Worm (Caenorhabditis elegans) whole organism, L1 larva: Measurements from ENCODE around the gene comt-1.

Experiments
- elt-3 ChIP-seq, 6 experiments: fragments of 150-350 bp in 1 of 6; sonication (generic microtip); optimal IDR thresholded peaks; 2 replicates each; lab custom pipeline; 2017 to 2018; ENCODE audit warnings: missing biosample characterization in 6 of 6, missing genetic modification characterization in 6 of 6, inconsistent platforms in 1 of 6
- sox-4 ChIP-seq: sonication (generic microtip); optimal IDR thresholded peaks from 2 replicates; lab custom pipeline; 2016; ENCODE audit warnings: missing genetic modification characterization, missing compliant biosample characterization
- swsn-7 ChIP-seq: sonication (generic microtip); optimal IDR thresholded peaks from 2 replicates; lab custom pipeline; 2016; ENCODE audit warnings: missing genetic modification characterization, missing compliant biosample characterization

- no peak for TF ChIP-seq sox-4 (tag; lab: Kevin White, UChicago)
- no peak for TF ChIP-seq elt-3 (tag; optimal IDR thresholded peaks at IDR 0.05; lab: Kevin White, UChicago)
- no peak for TF ChIP-seq swsn-7 (tag; lab: Kevin White, UChicago)
Measured at ce11 chrX:2891879-2892278, 29.6 kb upstream of the comt-1 start.
